Worm (Caenorhabditis elegans): ENCODE data around the gene B0495.9.

DNA sequence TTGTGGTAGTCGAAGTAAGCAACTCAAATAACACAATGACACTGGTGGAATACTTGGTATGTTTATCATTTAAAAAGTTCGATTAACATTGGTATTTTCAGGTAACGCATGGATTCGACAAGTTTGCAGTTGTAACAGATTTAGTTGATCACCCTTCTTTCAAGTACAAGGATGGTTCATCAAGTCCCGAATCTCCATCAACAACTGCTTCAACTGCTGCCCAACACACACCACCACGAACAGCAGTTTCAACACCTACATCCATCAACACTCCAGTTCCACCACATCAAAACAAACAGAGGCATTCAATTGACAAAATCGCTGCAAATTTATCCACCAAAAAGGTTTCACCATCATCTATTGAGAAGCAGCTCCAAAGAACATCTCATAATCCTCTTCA lies 26.0 kb downstream of the B0495.9 start:
- TF ChIP-seq C34F6.9 (tag; optimal IDR thresholded peaks at IDR 0.05) (no peak), nhr-11 (tag; optimal IDR thresholded peaks at IDR 0.05) (no peak), lsy-2 (tag; optimal IDR thresholded peaks at IDR 0.05) (no peak), nhr-25 (tag; optimal IDR thresholded peaks at IDR 0.05) (no peak), alr-1 (tag; optimal IDR thresholded peaks at IDR 0.05) (no peak), nhr-12 (tag; optimal IDR thresholded peaks at IDR 0.05) (no peak), unc-55 (GFP tag; optimal IDR thresholded peaks at IDR 0.05) (no peak), R02D3.7 (tag; optimal IDR thresholded peaks at IDR 0.05) (no peak), nhr-6 (tag; optimal IDR thresholded peaks at IDR 0.05) (no peak), snpc-4 (tag; optimal IDR thresholded peaks at IDR 0.05) (no peak)
